Worm (Caenorhabditis elegans) whole organism, L1 larva: ENCODE results near the gene ttc-39B.

Experiments
- C04F5.9 ChIP-seq: sonication (generic microtip); optimal IDR thresholded peaks from 2 replicates; lab custom pipeline; 2016; ENCODE audit warnings: missing genetic modification characterization, missing compliant biosample characterization
- C16A3.4 ChIP-seq: fragments of 150-350 bp; optimal IDR thresholded peaks from 2 replicates; lab custom pipeline; 2014; ENCODE audit warnings: missing biosample characterization, missing genetic modification characterization
- F16B12.6 ChIP-seq: fragments of 150-350 bp; optimal IDR thresholded peaks from 2 replicates; lab custom pipeline; 2014; ENCODE audit warnings: missing biosample characterization, missing genetic modification characterization
- Y116A8C.19 ChIP-seq: sonication (generic microtip); optimal IDR thresholded peaks from 2 replicates; lab custom pipeline; 2016; ENCODE audit warnings: missing compliant biosample characterization, missing genetic modification characterization, borderline replicate concordance
- blmp-1 ChIP-seq: fragments of 150-350 bp; optimal IDR thresholded peaks from 2 replicates; lab custom pipeline; 2014; ENCODE audit warnings: missing biosample characterization, missing genetic modification characterization
- ceh-63 ChIP-seq: fragments of 200-800 bp; sonication (Bioruptor generic); optimal IDR thresholded peaks from 2 replicates; lab custom pipeline; 2018; ENCODE audit warnings: mild to moderate bottlenecking, missing genetic modification characterization, missing compliant biosample characterization
- ceh-82 ChIP-seq, 3 experiments: fragments of 150-350 bp in 1 of 3; sonication (generic microtip) in 2 of 3; optimal IDR thresholded peaks; 2 replicates each; lab custom pipeline; 2014 to 2017; ENCODE audit warnings: missing biosample characterization in 3 of 3, missing genetic modification characterization in 3 of 3
- ceh-90 ChIP-seq: sonication (generic microtip); optimal IDR thresholded peaks from 2 replicates; lab custom pipeline; 2016; ENCODE audit warnings: missing genetic modification characterization, missing compliant biosample characterization
- dpl-1 ChIP-seq, 3 experiments: fragments of 150-350 bp in 2 of 3; sonication (generic microtip) in 1 of 3; optimal IDR thresholded peaks; 2 replicates each; lab custom pipeline; 2014 to 2017; ENCODE audit warnings: missing biosample characterization in 3 of 3, missing genetic modification characterization in 3 of 3, missing genetic modification reagents in 3 of 3
- efl-1 ChIP-seq, 4 experiments: fragments of 150-350 bp; optimal IDR thresholded peaks in 3 of 4; peaks in 1 of 4; 1 replicate in 1 of 4; 2 replicates in 3 of 4; lab custom pipeline; 2014; ENCODE audit warnings: missing biosample characterization in 2 of 4, missing genetic modification characterization in 2 of 4, missing genetic modification reagents in 2 of 4
- egl-13 ChIP-seq: sonication (generic microtip); optimal IDR thresholded peaks from 2 replicates; lab custom pipeline; 2016; ENCODE audit warnings: missing genotype, missing genetic modification reagents, missing genetic modification characterization, missing compliant biosample characterization
- egl-27 ChIP-seq, 2 experiments: fragments of 150-350 bp in 1 of 2; sonication (generic microtip); optimal IDR thresholded peaks; 3 replicates each; lab custom pipeline; 2017 to 2018; ENCODE audit warnings: missing biosample characterization in 2 of 2, missing genetic modification characterization in 2 of 2, missing genetic modification reagents in 2 of 2
- elt-2 ChIP-seq: sonication (generic microtip); optimal IDR thresholded peaks from 2 replicates; lab custom pipeline; 2016; ENCODE audit warnings: missing genetic modification characterization, mild to moderate bottlenecking, inconsistent platforms, missing compliant biosample characterization, missing genetic modification reagents
- ets-5 ChIP-seq: fragments of 200-800 bp; sonication (Bioruptor generic); IDR thresholded peaks from 2 replicates; pipeline ENCODE4 v1.3.6; 2022; ENCODE audit warnings: missing genetic modification characterization, missing compliant biosample characterization
- fkh-10 ChIP-seq: sonication (generic microtip); optimal IDR thresholded peaks from 2 replicates; lab custom pipeline; 2017; ENCODE audit warnings: missing biosample characterization, missing genetic modification reagents, missing genetic modification characterization
- fos-1 ChIP-seq: fragments of 150-350 bp; optimal IDR thresholded peaks from 2 replicates; lab custom pipeline; 2014; ENCODE audit warnings: missing biosample characterization, missing genetic modification characterization
- grh-1 ChIP-seq: fragments of 200-800 bp; sonication (Bioruptor generic); IDR thresholded peaks from 2 replicates; pipeline ENCODE4 v1.3.6; 2022; ENCODE audit warnings: missing genetic modification reagents, missing genetic modification characterization, missing compliant biosample characterization
- hpl-2 ChIP-seq: fragments of 150-350 bp; optimal IDR thresholded peaks from 2 replicates; lab custom pipeline; 2014; ENCODE audit warnings: missing biosample characterization, missing genetic modification reagents, missing genetic modification characterization
- jun-1 ChIP-seq: fragments of 150-350 bp; optimal IDR thresholded peaks from 2 replicates; lab custom pipeline; 2014; ENCODE audit warnings: missing biosample characterization, missing genetic modification reagents, missing genetic modification characterization
- lin-13 ChIP-seq: fragments of 150-350 bp; optimal IDR thresholded peaks from 2 replicates; lab custom pipeline; 2014; ENCODE audit warnings: missing biosample characterization, missing genetic modification reagents, missing genetic modification characterization
- lin-14 ChIP-seq: fragments of 200-800 bp; sonication (Bioruptor generic); optimal IDR thresholded peaks from 2 replicates; lab custom pipeline; 2018; ENCODE audit warnings: mild to moderate bottlenecking, missing genetic modification characterization, moderate library complexity, missing compliant biosample characterization
- lin-15B ChIP-seq: fragments of 150-350 bp; sonication (generic microtip); optimal IDR thresholded peaks from 3 replicates; lab custom pipeline; 2014; ENCODE audit warnings: missing biosample characterization, missing genetic modification characterization
- lin-35 ChIP-seq, 2 experiments: fragments of 150-350 bp; optimal IDR thresholded peaks; 2 replicates each; lab custom pipeline; 2014; ENCODE audit warnings: missing biosample characterization in 2 of 2, missing genetic modification characterization in 2 of 2, missing genetic modification reagents in 2 of 2
- lin-39 ChIP-seq: fragments of 150-350 bp; optimal IDR thresholded peaks from 2 replicates; lab custom pipeline; 2014; ENCODE audit warnings: missing biosample characterization, missing genetic modification reagents, missing genetic modification characterization
- lir-3 ChIP-seq: sonication (generic microtip); optimal IDR thresholded peaks from 2 replicates; lab custom pipeline; 2016; ENCODE audit warnings: mild to moderate bottlenecking, missing genetic modification characterization, moderate library complexity, missing compliant biosample characterization; ENCODE audit not compliant: poor library complexity
- mdl-1 ChIP-seq, 2 experiments: fragments of 150-350 bp; optimal IDR thresholded peaks; 2 replicates each; lab custom pipeline; 2014 to 2017; ENCODE audit warnings: missing biosample characterization in 2 of 2, missing genetic modification characterization in 2 of 2, inconsistent platforms in 1 of 2
- mef-2 ChIP-seq: fragments of 150-350 bp; optimal IDR thresholded peaks from 2 replicates; lab custom pipeline; 2014; ENCODE audit warnings: missing biosample characterization, missing genetic modification characterization
- mep-1 ChIP-seq: fragments of 150-350 bp; optimal IDR thresholded peaks from 2 replicates; lab custom pipeline; 2014; ENCODE audit warnings: missing biosample characterization, missing genetic modification characterization
- nhr-19 ChIP-seq: fragments of 200-800 bp; sonication (Bioruptor generic); conservative IDR thresholded peaks from 2 replicates; pipeline ENCODE4 v1.3.6; 2022; ENCODE audit warnings: missing genetic modification characterization, missing compliant biosample characterization
- nhr-20 ChIP-seq: sonication (generic microtip); optimal IDR thresholded peaks from 2 replicates; lab custom pipeline; 2016; ENCODE audit warnings: mild to moderate bottlenecking, missing genetic modification characterization, missing compliant biosample characterization
- nhr-237 ChIP-seq: fragments of 150-350 bp; optimal IDR thresholded peaks from 2 replicates; lab custom pipeline; 2014; ENCODE audit warnings: missing biosample characterization, missing genetic modification characterization
- nhr-47 ChIP-seq: sonication (generic microtip); optimal IDR thresholded peaks from 2 replicates; lab custom pipeline; 2016; ENCODE audit warnings: mild to moderate bottlenecking, missing genetic modification characterization, moderate library complexity, missing compliant biosample characterization
- nhr-90 ChIP-seq: sonication (generic microtip); optimal IDR thresholded peaks from 2 replicates; lab custom pipeline; 2016; ENCODE audit warnings: mild to moderate bottlenecking, missing genetic modification characterization, missing compliant biosample characterization; ENCODE audit not compliant: poor library complexity
- rnt-1 ChIP-seq: sonication (generic microtip); optimal IDR thresholded peaks from 2 replicates; lab custom pipeline; 2016; ENCODE audit warnings: mild to moderate bottlenecking, missing genetic modification characterization, moderate library complexity, missing compliant biosample characterization
- skn-1 ChIP-seq: fragments of 150-350 bp; optimal IDR thresholded peaks from 2 replicates; lab custom pipeline; 2014; ENCODE audit warnings: missing biosample characterization, missing genetic modification characterization
- snpc-4 ChIP-seq: fragments of 150-350 bp; optimal IDR thresholded peaks from 2 replicates; lab custom pipeline; 2014; ENCODE audit warnings: missing biosample characterization, missing genetic modification characterization
- swsn-7 ChIP-seq: sonication (generic microtip); optimal IDR thresholded peaks from 2 replicates; lab custom pipeline; 2016; ENCODE audit warnings: missing genetic modification characterization, missing compliant biosample characterization
- unc-30 ChIP-seq: sonication (generic microtip); optimal IDR thresholded peaks from 2 replicates; lab custom pipeline; 2017; ENCODE audit warnings: missing biosample characterization, missing genetic modification characterization
- unc-62 ChIP-seq: fragments of 150-350 bp; optimal IDR thresholded peaks from 2 replicates; lab custom pipeline; 2014; ENCODE audit warnings: missing biosample characterization, missing genetic modification reagents, missing genetic modification characterization
- unc-98 ChIP-seq: fragments of 200-800 bp; sonication (Bioruptor generic); IDR thresholded peaks from 2 replicates; pipeline ENCODE4 v1.3.6; 2022; ENCODE audit warnings: missing genetic modification characterization, missing compliant biosample characterization
- ztf-11 ChIP-seq, 2 experiments: sonication (generic microtip); optimal IDR thresholded peaks; 2 replicates each; lab custom pipeline; 2016 to 2017; ENCODE audit warnings: missing genetic modification characterization in 2 of 2, missing biosample characterization in 1 of 2, missing compliant biosample characterization in 1 of 2
- ztf-4 ChIP-seq: fragments of 150-350 bp; optimal IDR thresholded peaks from 2 replicates; lab custom pipeline; 2014; ENCODE audit warnings: missing biosample characterization, missing genetic modification characterization

Gene ttc-39B

DNA sequence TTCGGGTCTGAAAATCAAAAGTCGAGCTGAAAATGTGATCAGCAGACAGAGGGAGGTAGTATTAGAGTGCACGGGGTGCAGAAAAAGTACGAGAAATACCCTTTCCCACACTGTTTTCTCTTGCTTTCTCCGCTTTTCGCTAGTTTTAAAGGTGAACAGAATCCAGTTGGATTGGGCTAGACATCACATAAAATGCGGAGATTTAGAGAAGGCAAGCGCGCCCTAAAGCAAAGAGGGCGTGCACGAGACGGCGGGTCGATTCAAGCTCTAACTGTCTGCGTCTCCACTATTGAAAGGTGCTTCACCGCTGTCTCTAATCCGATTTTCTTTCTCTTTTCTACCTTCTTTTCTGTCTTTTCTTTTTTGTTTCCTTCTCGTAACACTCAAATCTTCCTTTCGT lies 36.3 kb upstream of the ttc-39B start (continued):
- peak; percentile 66 for TF ChIP-seq fkh-10 (GFP tag; lab: Kevin White, UChicago)
- TF ChIP-seq lin-15B (tag; lab: Kevin White, UChicago), result peak; percentile 86
- TF ChIP-seq C04F5.9 (tag; lab: Kevin White, UChicago), result no peak
- TF ChIP-seq snpc-4 (tag; lab: Kevin White, UChicago), result peak; percentile 50
- TF ChIP-seq egl-27 (tag; optimal IDR thresholded peaks at IDR 0.05; lab: Kevin White, UChicago), result peak in 1 of 2 experiments; percentile 6
- no peak for TF ChIP-seq Y116A8C.19 (tag; lab: Kevin White, UChicago)
- no peak for TF ChIP-seq lin-39
- peak; percentile 85 to 87 for TF ChIP-seq lin-35 (GFP tag; optimal IDR thresholded peaks at IDR 0.05; lab: Kevin White, UChicago)
- peak; percentile 86 for TF ChIP-seq jun-1 (tag; lab: Kevin White, UChicago)
- TF ChIP-seq egl-13 (tag; lab: Kevin White, UChicago), result peak; percentile 62
- peak; percentile 80 for TF ChIP-seq lin-13 (GFP tag; lab: Kevin White, UChicago)
- peak; percentile 47 for TF ChIP-seq F16B12.6 (tag; lab: Kevin White, UChicago)
- peak; percentile 87 for TF ChIP-seq swsn-7
- TF ChIP-seq skn-1 (tag; lab: Kevin White, UChicago), result peak; percentile 85
- peak; percentile 96 for TF ChIP-seq lin-14 (GFP tag; lab: Kevin White, UChicago)
- TF ChIP-seq C16A3.4 (tag; lab: Kevin White, UChicago), result peak; percentile 81
- TF ChIP-seq mef-2 (tag; lab: Kevin White, UChicago), result no peak
- TF ChIP-seq ztf-4, result peak; percentile 72
- peak; percentile 67 to 79 (median 78) for TF ChIP-seq dpl-1 (GFP tag; optimal IDR thresholded peaks at IDR 0.05; lab: Kevin White, UChicago)
- peak; percentile 56 for TF ChIP-seq elt-2
- TF ChIP-seq ceh-82 (tag; optimal IDR thresholded peaks at IDR 0.05; lab: Kevin White, UChicago), result peak; percentile 70 to 94 (median 77)
- TF ChIP-seq ets-5 (GFP tag; lab: Robert Waterston, UW), result no peak
- TF ChIP-seq blmp-1 (tag; lab: Kevin White, UChicago), result peak; percentile 97
- TF ChIP-seq lir-3 (tag; lab: Kevin White, UChicago), result peak; percentile 47
- TF ChIP-seq, all 84 proteins: peak for 50

DNA sequence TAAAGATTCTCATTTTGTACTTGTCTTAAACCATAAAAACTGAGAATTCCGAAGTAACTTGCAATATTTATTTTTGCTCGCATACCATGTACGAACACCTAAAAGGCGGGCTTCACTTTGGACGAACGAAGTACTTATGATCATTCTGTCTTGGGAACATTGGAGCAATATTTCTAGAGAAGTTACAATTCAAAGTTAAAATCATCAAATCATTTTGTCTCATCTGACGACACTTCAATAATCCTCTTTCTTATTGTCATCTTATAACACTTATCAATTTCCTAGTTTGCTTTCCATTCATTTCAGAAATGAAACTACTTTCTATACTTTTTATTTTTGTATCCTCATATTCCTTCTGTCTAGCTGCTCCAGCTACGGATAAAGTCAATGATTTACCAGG lies 32.9 kb upstream of the ttc-39B start, which contains the start of gene ctsa-4.1:
TSS of gene ctsa-4.1 (plus strand) at position 301 of the 400 bp plus-strand sequence.
- no peak for TF ChIP-seq efl-1 (optimal IDR thresholded peaks at IDR 0.05; lab: Kevin White, UChicago)
- peak in 1 of 2 experiments; percentile 24 for TF ChIP-seq efl-1 (GFP tag; optimal IDR thresholded peaks at IDR 0.05 in 1 of 2; lab: Kevin White, UChicago)
- TF ChIP-seq unc-30, result no peak

DNA sequence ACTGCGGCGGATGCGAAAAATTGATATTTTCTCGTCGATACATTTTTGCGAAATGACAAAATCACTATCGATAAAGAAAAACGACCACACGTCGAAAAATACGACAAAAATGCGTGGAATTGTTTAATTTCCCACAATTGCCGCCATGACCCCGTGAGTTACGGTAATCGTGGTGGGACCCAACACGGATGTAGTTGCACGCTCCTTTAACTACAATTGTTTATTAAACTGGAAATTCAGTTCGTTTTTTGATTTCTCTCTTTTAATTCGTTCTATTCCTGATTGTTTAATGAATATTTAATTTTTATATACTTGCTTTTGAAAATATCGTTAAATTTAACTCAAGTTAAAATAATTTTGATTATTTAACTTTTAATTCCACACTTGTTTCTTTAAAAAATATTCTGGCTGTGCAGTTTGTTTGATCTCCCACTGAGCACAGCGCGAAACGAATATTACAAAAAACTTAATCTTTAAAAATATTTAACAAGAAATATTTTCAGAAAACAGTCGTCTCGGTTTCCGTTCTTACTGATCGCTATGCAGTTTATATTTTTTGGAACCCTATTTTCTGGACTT lies 31.5 kb upstream of the ttc-39B start, which contains the start of the genes ani-2 and clec-88:
TSS of gene ani-2 (minus strand) at position 131 of the 579 bp plus-strand sequence.
TSS of gene clec-88 (plus strand) at position 486 of the 579 bp plus-strand sequence.
- TF ChIP-seq ztf-11 (tag; optimal IDR thresholded peaks at IDR 0.05; lab: Kevin White, UChicago) (no peak), jun-1 (tag; lab: Kevin White, UChicago) (no peak), F16B12.6 (tag; lab: Kevin White, UChicago) (no peak), grh-1 (GFP tag; lab: Robert Waterston, UW) (no peak), nhr-237 (tag; lab: Kevin White, UChicago) (no peak), unc-62 (GFP tag; lab: Kevin White, UChicago) (no peak), snpc-4 (tag; lab: Kevin White, UChicago) (no peak), lin-13 (GFP tag; lab: Kevin White, UChicago) (no peak), ceh-90 (no peak), blmp-1 (tag; lab: Kevin White, UChicago) (no peak), fkh-10 (GFP tag; lab: Kevin White, UChicago) (no peak), lin-15B (tag; lab: Kevin White, UChicago) (no peak)
- TF ChIP-seq, all 84 proteins: peak for 0

DNA sequence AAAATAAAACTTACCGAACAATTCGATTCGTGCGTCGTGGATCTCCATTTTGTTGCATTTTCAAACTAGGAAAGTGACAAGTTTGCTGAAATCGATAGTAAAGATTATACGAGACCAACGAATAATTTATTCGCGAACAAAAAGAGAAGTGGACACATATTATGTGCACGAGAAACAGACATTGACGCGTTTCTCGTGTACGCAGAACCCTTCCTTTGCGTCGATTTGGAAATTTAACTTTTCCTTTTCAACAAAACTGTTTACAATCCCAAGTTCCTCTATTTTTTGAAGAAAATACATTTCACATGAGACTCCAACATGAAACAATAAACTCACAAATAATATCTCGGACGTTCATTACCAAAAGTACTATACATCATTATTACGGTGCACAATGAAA lies 27.0 kb upstream of the ttc-39B start, which contains the start of gene K10B2.4:
TSS of gene K10B2.4 (minus strand) at position 138 of the 400 bp plus-strand sequence.
- TF ChIP-seq nhr-90 (peak; percentile 54), nhr-47 (tag; lab: Kevin White, UChicago) (peak; percentile 74), lin-13 (GFP tag; lab: Kevin White, UChicago) (peak; percentile 65), mdl-1 (tag; optimal IDR thresholded peaks at IDR 0.05; lab: Kevin White, UChicago) (no peak), fos-1 (peak; percentile 36), unc-98 (GFP tag; lab: Robert Waterston, UW) (no peak), mep-1 (tag; lab: Kevin White, UChicago) (peak; percentile 65), elt-2 (no peak), nhr-20 (peak; percentile 82), lin-14 (GFP tag; lab: Kevin White, UChicago) (peak; percentile 82), lir-3 (tag; lab: Kevin White, UChicago) (peak; percentile 3), rnt-1 (tag; lab: Kevin White, UChicago) (peak; percentile 78), nhr-19 (GFP tag; lab: Robert Waterston, UW) (peak; percentile 54), lin-39 (peak; percentile 15), lin-35 (GFP tag; optimal IDR thresholded peaks at IDR 0.05; lab: Kevin White, UChicago) (peak; percentile 70 to 87), C16A3.4 (tag; lab: Kevin White, UChicago) (peak; percentile 78), ceh-63 (GFP tag; lab: Kevin White, UChicago) (no peak), blmp-1 (tag; lab: Kevin White, UChicago) (peak; percentile 94), hpl-2 (GFP tag; lab: Kevin White, UChicago) (peak; percentile 9), swsn-7 (peak; percentile 72), ztf-4 (peak; percentile 8)
